Worm (Caenorhabditis elegans) whole organism, young adult: ENCODE results near the gene spt-5.

Source experiments
- B0336.3 ChIP-seq: fragments of 200-800 bp; sonication (Bioruptor generic); IDR thresholded peaks from 2 replicates; pipeline ENCODE4 v1.3.6; 2022; ENCODE audit warnings: missing genetic modification characterization, missing compliant biosample characterization
- F10E7.11 ChIP-seq: sonication (generic microtip); optimal IDR thresholded peaks from 2 replicates; lab custom pipeline; 2017; ENCODE audit warnings: mild to moderate bottlenecking, missing genetic modification characterization, moderate library complexity, missing compliant biosample characterization
- F23B12.7 ChIP-seq: sonication (generic microtip); optimal IDR thresholded peaks from 2 replicates; lab custom pipeline; 2017; ENCODE audit warnings: missing genetic modification characterization, mild to moderate bottlenecking, missing compliant biosample characterization, antibody characterized with exemption, moderate library complexity; ENCODE audit not compliant: insufficient read depth
- F37B4.10 ChIP-seq: fragments of 200-800 bp; sonication (Bioruptor generic); IDR thresholded peaks from 2 replicates; pipeline ENCODE4 v1.3.6; 2022; ENCODE audit warnings: missing genetic modification characterization, missing compliant biosample characterization
- F49E8.2 ChIP-seq: sonication (generic microtip); optimal IDR thresholded peaks from 3 replicates; lab custom pipeline; 2017; ENCODE audit warnings: missing genetic modification characterization, mild to moderate bottlenecking, missing compliant biosample characterization, antibody characterized with exemption, moderate library complexity; ENCODE audit not compliant: insufficient read depth
- F57A8.1 ChIP-seq: fragments of 200-800 bp; sonication (Bioruptor generic); optimal IDR thresholded peaks from 2 replicates; lab custom pipeline; 2018; ENCODE audit warnings: mild to moderate bottlenecking, missing genetic modification characterization, moderate library complexity, missing compliant biosample characterization
- F57C9.4 ChIP-seq: sonication (generic microtip); optimal IDR thresholded peaks from 2 replicates; lab custom pipeline; 2017; ENCODE audit warnings: mild to moderate bottlenecking, missing genetic modification characterization, missing compliant biosample characterization
- T26A5.8 ChIP-seq: sonication (generic microtip); optimal IDR thresholded peaks from 2 replicates; lab custom pipeline; 2016; ENCODE audit warnings: missing genetic modification characterization, missing compliant biosample characterization
- Y53G8AR.9 ChIP-seq: fragments of 200-800 bp; sonication (Bioruptor generic); conservative IDR thresholded peaks from 2 replicates; pipeline ENCODE4 v1.3.6; 2022; ENCODE audit warnings: missing genetic modification reagents, missing genetic modification characterization, missing compliant biosample characterization
- Y56A3A.18 ChIP-seq: fragments of 200-800 bp; sonication (Bioruptor generic); IDR thresholded peaks from 2 replicates; pipeline ENCODE4 v1.3.6; 2022; ENCODE audit warnings: missing genetic modification reagents, missing genetic modification characterization, missing compliant biosample characterization
- Y67H2A.10 ChIP-seq: fragments of 200-800 bp; sonication (Bioruptor generic); conservative IDR thresholded peaks from 2 replicates; pipeline ENCODE4 v1.3.6; 2022; ENCODE audit warnings: missing genetic modification reagents, missing genetic modification characterization, missing compliant biosample characterization
- akir-1 ChIP-seq: fragments of 200-800 bp; sonication (Bioruptor generic); optimal IDR thresholded peaks from 2 replicates; lab custom pipeline; 2018; ENCODE audit warnings: mild to moderate bottlenecking, missing genetic modification characterization, moderate library complexity, missing compliant biosample characterization
- ama-1 ChIP-seq, 3 experiments: fragments of 150-350 bp in 1 of 3; sonication (generic microtip) in 2 of 3; optimal IDR thresholded peaks; 2 replicates each; lab custom pipeline; 2014 to 2018; ENCODE audit warnings: missing biosample characterization in 2 of 3, missing genetic modification characterization in 2 of 3, missing genetic modification reagents in 2 of 3
- attf-6 ChIP-seq: fragments of 200-800 bp; sonication (Bioruptor generic); IDR thresholded peaks from 2 replicates; pipeline ENCODE4 v1.3.6; 2022; ENCODE audit warnings: missing genetic modification reagents, missing genetic modification characterization, missing compliant biosample characterization
- cebp-2 ChIP-seq: fragments of 200-800 bp; sonication (Bioruptor generic); IDR thresholded peaks from 2 replicates; pipeline ENCODE4 v1.3.6; 2022; ENCODE audit warnings: missing genetic modification characterization, missing compliant biosample characterization
- ceh-40 ChIP-seq: fragments of 200-800 bp; sonication (Bioruptor generic); IDR thresholded peaks from 2 replicates; pipeline ENCODE4 v1.3.6; 2022; ENCODE audit warnings: missing genetic modification characterization, missing compliant biosample characterization
- ceh-91 ChIP-seq: fragments of 200-800 bp; sonication (Bioruptor generic); IDR thresholded peaks from 2 replicates; pipeline ENCODE4 v1.3.6; 2022; ENCODE audit warnings: missing genetic modification reagents, missing genetic modification characterization, missing compliant biosample characterization
- chd-7 ChIP-seq: sonication (generic microtip); optimal IDR thresholded peaks from 2 replicates; lab custom pipeline; 2016; ENCODE audit warnings: mild to moderate bottlenecking, missing genetic modification characterization, moderate library complexity, missing compliant biosample characterization
- dox-1 ChIP-seq: fragments of 200-800 bp; sonication (Bioruptor generic); IDR thresholded peaks from 2 replicates; pipeline ENCODE4 v1.3.6; 2022; ENCODE audit warnings: missing genetic modification reagents, missing genetic modification characterization, missing compliant biosample characterization
- efl-1 ChIP-seq: fragments of 150-350 bp; optimal IDR thresholded peaks from 2 replicates; lab custom pipeline; 2014; ENCODE audit warnings: missing biosample characterization, missing genetic modification reagents, missing genetic modification characterization
- fkh-3 ChIP-seq: sonication (generic microtip); optimal IDR thresholded peaks from 2 replicates; lab custom pipeline; 2016; ENCODE audit warnings: mild to moderate bottlenecking, missing genetic modification characterization, missing compliant biosample characterization
- hlh-12 ChIP-seq: sonication (generic microtip); optimal IDR thresholded peaks from 2 replicates; lab custom pipeline; 2016; ENCODE audit warnings: missing genetic modification characterization, missing compliant biosample characterization
- hrde-1 ChIP-seq: sonication (generic microtip); optimal IDR thresholded peaks from 2 replicates; lab custom pipeline; 2016; ENCODE audit warnings: missing genetic modification characterization, mild to moderate bottlenecking, missing compliant biosample characterization, moderate library complexity, missing genotype, missing genetic modification reagents, borderline replicate concordance
- hsf-1 ChIP-seq: fragments of 200-800 bp; sonication (Bioruptor generic); IDR thresholded peaks from 2 replicates; pipeline ENCODE4 v1.3.6; 2022; ENCODE audit warnings: missing genetic modification reagents, missing genetic modification characterization, missing compliant biosample characterization
- let-526 ChIP-seq: fragments of 200-800 bp; sonication (Bioruptor generic); IDR thresholded peaks from 2 replicates; pipeline ENCODE4 v1.3.6; 2022; ENCODE audit warnings: missing genetic modification reagents, missing genetic modification characterization, missing compliant biosample characterization
- lin-26 ChIP-seq: fragments of 200-800 bp; sonication (Bioruptor generic); IDR thresholded peaks from 2 replicates; pipeline ENCODE4 v1.3.6; 2022; ENCODE audit warnings: missing genetic modification reagents, missing genetic modification characterization, missing compliant biosample characterization
- lsy-27 ChIP-seq: sonication (generic microtip); optimal IDR thresholded peaks from 2 replicates; lab custom pipeline; 2017; ENCODE audit warnings: missing genetic modification characterization, mild to moderate bottlenecking, missing compliant biosample characterization, antibody characterized with exemption, missing genotype, borderline replicate concordance; ENCODE audit not compliant: insufficient read depth
- madf-3 ChIP-seq: fragments of 200-800 bp; sonication (Bioruptor generic); IDR thresholded peaks from 2 replicates; pipeline ENCODE4 v1.3.6; 2022; ENCODE audit warnings: missing genetic modification reagents, missing genetic modification characterization, missing compliant biosample characterization
- madf-8 ChIP-seq: fragments of 200-800 bp; sonication (Bioruptor generic); conservative IDR thresholded peaks from 2 replicates; pipeline ENCODE4 v1.3.6; 2022; ENCODE audit warnings: missing genetic modification reagents, missing genetic modification characterization, missing compliant biosample characterization
- mel-28 ChIP-seq: sonication (generic microtip); optimal IDR thresholded peaks from 2 replicates; lab custom pipeline; 2016; ENCODE audit warnings: borderline replicate concordance, mild to moderate bottlenecking, missing genetic modification characterization, missing compliant biosample characterization
- mes-4 ChIP-seq: sonication (generic microtip); optimal IDR thresholded peaks from 2 replicates; lab custom pipeline; 2016; ENCODE audit warnings: missing genotype, missing genetic modification characterization, missing compliant biosample characterization
- nfya-2 ChIP-seq: fragments of 200-800 bp; sonication (Bioruptor generic); IDR thresholded peaks from 2 replicates; pipeline ENCODE4 v1.3.6; 2022; ENCODE audit warnings: missing genetic modification reagents, missing genetic modification characterization, missing compliant biosample characterization
- nhr-179 ChIP-seq: sonication (generic microtip); optimal IDR thresholded peaks from 2 replicates; lab custom pipeline; 2016; ENCODE audit warnings: mild to moderate bottlenecking, missing genetic modification characterization, missing compliant biosample characterization
- nhr-27 ChIP-seq: fragments of 200-800 bp; sonication (Bioruptor generic); optimal IDR thresholded peaks from 2 replicates; lab custom pipeline; 2018; ENCODE audit warnings: mild to moderate bottlenecking, missing genetic modification characterization, moderate library complexity, missing compliant biosample characterization
- nhr-80 ChIP-seq: sonication (generic microtip); optimal IDR thresholded peaks from 2 replicates; lab custom pipeline; 2016; ENCODE audit warnings: missing genetic modification characterization, missing compliant biosample characterization
- snpc-1.3 ChIP-seq: sonication (generic microtip); optimal IDR thresholded peaks from 2 replicates; lab custom pipeline; 2017; ENCODE audit warnings: missing genetic modification characterization, mild to moderate bottlenecking, missing compliant biosample characterization, antibody characterized with exemption, moderate library complexity, missing genotype, missing genetic modification reagents; ENCODE audit not compliant: insufficient read depth
- snpc-4 ChIP-seq, 5 experiments: fragments of 150-350 bp in 1 of 5; sonication (generic microtip) in 4 of 5; optimal IDR thresholded peaks; 2 replicates each; lab custom pipeline; 2014 to 2018; ENCODE audit warnings: missing genetic modification characterization in 5 of 5, missing biosample characterization in 3 of 5, antibody characterized with exemption in 2 of 5, mild to moderate bottlenecking in 2 of 5, missing compliant biosample characterization in 2 of 5, missing genotype in 2 of 5, moderate library complexity in 2 of 5, missing genetic modification reagents in 1 of 5
- ztf-18 ChIP-seq: sonication (generic microtip); optimal IDR thresholded peaks from 2 replicates; lab custom pipeline; 2016; ENCODE audit warnings: missing genotype, mild to moderate bottlenecking, missing genetic modification characterization, missing compliant biosample characterization
- ztf-28 ChIP-seq: fragments of 200-800 bp; sonication (Bioruptor generic); IDR thresholded peaks from 2 replicates; pipeline ENCODE4 v1.3.6; 2022; ENCODE audit warnings: missing genetic modification reagents, missing genetic modification characterization, missing compliant biosample characterization

Gene spt-5

DNA sequence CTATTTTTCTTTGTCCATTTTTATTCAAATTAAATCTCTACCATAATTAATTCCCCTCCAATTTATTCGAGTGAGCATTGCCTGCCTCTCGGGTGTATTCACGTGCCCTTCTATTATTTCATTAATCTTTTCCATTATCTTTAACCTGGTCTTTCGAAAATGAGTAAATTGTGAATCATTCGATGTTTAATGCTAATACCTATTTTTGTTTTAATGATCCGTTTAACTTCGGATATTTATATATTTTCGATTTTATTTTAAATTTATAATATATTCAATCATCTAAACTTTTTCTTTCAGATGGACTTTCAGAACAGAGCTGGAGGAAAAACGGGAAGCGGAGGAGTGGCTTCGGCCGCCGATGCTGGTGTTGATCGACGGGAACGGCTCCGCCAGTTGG lies 32.9 kb downstream of the spt-5 start, which contains the start of gene repo-1:
Gene repo-1, plus strand, starts transcription at position 301 of the 400 bp plus-strand sequence.
- TF ChIP-seq lin-26 (no peak), Y53G8AR.9 (0 out of 2 replicates have a peak, but pooled peaks have one; percentile 27)

DNA sequence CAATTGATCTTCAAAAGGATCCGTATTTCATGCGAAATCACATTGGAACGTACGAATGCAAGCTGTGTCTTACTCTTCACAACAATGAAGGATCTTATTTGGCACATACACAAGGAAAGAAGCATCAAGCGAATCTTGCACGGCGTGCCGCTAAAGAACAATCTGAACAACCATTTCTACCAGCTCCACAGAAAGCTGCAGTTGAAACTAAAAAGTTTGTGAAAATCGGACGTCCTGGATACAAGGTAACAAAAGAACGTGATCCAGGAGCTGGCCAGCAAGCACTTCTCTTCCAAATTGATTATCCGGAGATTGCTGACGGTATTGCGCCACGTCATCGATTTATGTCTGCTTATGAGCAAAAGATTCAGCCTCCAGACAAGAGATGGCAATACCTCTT lies 33.3 kb downstream of the spt-5 start:
- TF ChIP-seq dox-1 (GFP tag; lab: Robert Waterston, UW): peak; percentile 20; the same call in 1 of the 2 replicates
- no peak for TF ChIP-seq ceh-91 (GFP tag; lab: Robert Waterston, UW)
- TF ChIP-seq let-526 (GFP tag; lab: Robert Waterston, UW): no peak
- TF ChIP-seq hrde-1 (tag; lab: Kevin White, UChicago): peak; percentile 65

DNA sequence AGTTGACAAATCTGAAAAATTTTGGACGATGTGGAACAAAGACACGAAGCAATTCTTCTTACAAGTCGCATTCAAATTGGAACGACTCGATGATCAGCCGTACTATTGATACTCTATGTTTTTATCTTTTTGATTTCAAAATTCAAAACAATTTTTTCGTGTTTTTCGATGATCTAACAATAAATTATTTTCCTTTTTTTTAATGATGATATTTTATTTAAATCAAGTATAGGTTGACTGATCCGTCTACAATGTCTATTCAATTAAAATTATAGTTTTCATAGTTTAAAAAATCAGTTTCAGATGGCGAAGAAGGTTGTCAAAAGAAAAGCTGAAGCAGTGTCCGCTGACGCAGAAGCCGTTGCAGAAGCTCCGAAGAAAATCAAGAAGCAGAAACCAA lies 33.8 kb downstream of the spt-5 start, which contains the start of gene rbm-34:
Gene rbm-34, plus strand, starts transcription at position 301 of the 400 bp plus-strand sequence.
- TF ChIP-seq F57A8.1 (GFP tag; lab: Kevin White, UChicago) (no peak), F49E8.2 (tag; lab: Kevin White, UChicago) (no peak), chd-7 (tag; lab: Kevin White, UChicago) (no peak), mel-28 (tag; lab: Kevin White, UChicago) (no peak), Y56A3A.18 (GFP tag; lab: Robert Waterston, UW) (no peak), attf-6 (no peak), F10E7.11 (tag; lab: Kevin White, UChicago) (no peak), lsy-27 (tag; lab: Kevin White, UChicago) (no peak), madf-8 (GFP tag; lab: Robert Waterston, UW) (no peak), F37B4.10 (GFP tag; lab: Robert Waterston, UW) (no peak), F57C9.4 (tag; lab: Kevin White, UChicago) (no peak), F23B12.7 (tag; lab: Kevin White, UChicago) (no peak)

DNA sequence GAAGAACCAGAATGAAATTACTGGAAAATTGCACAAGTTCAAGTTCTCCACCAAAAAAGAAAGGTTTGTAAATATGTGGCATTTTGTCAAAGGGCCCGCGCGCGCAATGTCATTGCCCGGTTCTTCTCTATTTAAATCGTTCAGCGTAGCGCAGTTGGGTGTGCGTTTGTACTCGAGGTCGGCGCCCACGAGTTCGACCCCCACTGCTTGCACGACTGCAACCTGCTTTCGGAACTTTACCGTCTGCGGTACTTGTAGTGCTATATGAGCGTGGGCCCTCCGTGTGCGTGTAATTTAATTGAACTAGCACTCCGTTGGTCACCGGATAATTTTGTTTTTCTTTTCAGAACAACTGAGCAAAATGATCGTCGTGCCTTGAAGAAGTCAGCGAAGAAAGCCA lies 35.2 kb downstream of the spt-5 start:
- TF ChIP-seq nfya-2 (GFP tag; lab: Robert Waterston, UW) (no peak), nhr-27 (no peak), attf-6 (peak; percentile 73; the same call in 1 of the 2 replicates), Y67H2A.10 (GFP tag; lab: Robert Waterston, UW) (0 out of 2 replicates have a peak, but pooled peaks have one; percentile 33), mes-4 (peak; percentile 78), ama-1 (optimal IDR thresholded peaks at IDR 0.05; lab: Kevin White, UChicago) (no peak), ama-1 (GFP tag; optimal IDR thresholded peaks at IDR 0.05; lab: Kevin White, UChicago) (peak in 1 of 2 experiments; percentile 75), akir-1 (GFP tag; lab: Kevin White, UChicago) (no peak), snpc-1.3 (tag; lab: Kevin White, UChicago) (peak; percentile 87), nhr-80 (tag; lab: Kevin White, UChicago) (peak; percentile 52), cebp-2 (GFP tag; lab: Robert Waterston, UW) (peak; percentile 100), efl-1 (GFP tag; lab: Kevin White, UChicago) (peak; percentile 41), fkh-3 (tag; lab: Kevin White, UChicago) (peak; percentile 55), hsf-1 (GFP tag; lab: Robert Waterston, UW) (peak; percentile 51; the same call in 1 of the 2 replicates), madf-3 (0 out of 2 replicates have a peak, but pooled peaks have one; percentile 54), lin-26 (peak; percentile 98), madf-8 (GFP tag; lab: Robert Waterston, UW) (0 out of 2 replicates have a peak, but pooled peaks have one; percentile 29), ztf-28 (GFP tag; lab: Robert Waterston, UW) (peak; percentile 94), T26A5.8 (tag; lab: Kevin White, UChicago) (peak; percentile 76), snpc-4 (GFP tag; optimal IDR thresholded peaks at IDR 0.05; lab: Kevin White, UChicago) (peak; percentile 77), snpc-4 (tag; optimal IDR thresholded peaks at IDR 0.05; lab: Kevin White, UChicago) (peak; percentile 60 to 81 (median 75)), F23B12.7 (tag; lab: Kevin White, UChicago) (peak; percentile 97), Y56A3A.18 (GFP tag; lab: Robert Waterston, UW) (peak; percentile 86), B0336.3 (GFP tag; lab: Robert Waterston, UW) (peak; percentile 76), ztf-18 (tag; lab: Kevin White, UChicago) (peak; percentile 79), nhr-179 (tag; lab: Kevin White, UChicago) (no peak), F49E8.2 (tag; lab: Kevin White, UChicago) (peak; percentile 91), ceh-40 (GFP tag; lab: Robert Waterston, UW) (peak; percentile 30; the same call in 1 of the 2 replicates), hlh-12 (peak; percentile 32), F37B4.10 (GFP tag; lab: Robert Waterston, UW) (no peak)
